Worm (Caenorhabditis elegans) whole organism, late embryonic: ENCODE results near the gene R08D7.7.
A peak's percentile ranks its signal among the peaks of the same experiment; 100 is the strongest.

ENCODE experiments used
- F13H6.1 ChIP-seq: sonication (generic microtip); optimal IDR thresholded peaks from 2 replicates; lab custom pipeline; 2016; ENCODE audit warnings: missing genetic modification characterization, missing compliant biosample characterization
- K02D7.2 ChIP-seq: sonication (generic microtip); optimal IDR thresholded peaks from 2 replicates; lab custom pipeline; 2017; ENCODE audit warnings: mild to moderate bottlenecking, missing genetic modification characterization, missing compliant biosample characterization
- T23F11.4 ChIP-seq: fragments of 200-800 bp; sonication (Bioruptor generic); optimal IDR thresholded peaks from 2 replicates; lab custom pipeline; 2018; ENCODE audit warnings: mild to moderate bottlenecking, missing genetic modification characterization, missing compliant biosample characterization
- Y22D7AL.16 ChIP-seq: sonication (generic microtip); optimal IDR thresholded peaks from 2 replicates; lab custom pipeline; 2016; ENCODE audit warnings: missing genetic modification characterization, missing compliant biosample characterization
- ama-1 ChIP-seq: fragments of 150-350 bp; optimal IDR thresholded peaks from 2 replicates; lab custom pipeline; 2014
- ceh-18 ChIP-seq: sonication (generic microtip); optimal IDR thresholded peaks from 2 replicates; lab custom pipeline; 2016; ENCODE audit warnings: missing genetic modification characterization, missing compliant biosample characterization
- ceh-19 ChIP-seq: fragments of 200-800 bp; sonication (Bioruptor generic); optimal IDR thresholded peaks from 2 replicates; lab custom pipeline; 2018; ENCODE audit warnings: mild to moderate bottlenecking, missing genetic modification characterization, missing compliant biosample characterization
- ceh-24 ChIP-seq: sonication (generic microtip); optimal IDR thresholded peaks from 2 replicates; lab custom pipeline; 2016; ENCODE audit warnings: mild to moderate bottlenecking, missing genetic modification characterization, missing compliant biosample characterization
- ceh-30 ChIP-seq: fragments of 150-350 bp; optimal IDR thresholded peaks from 2 replicates; lab custom pipeline; 2014; ENCODE audit warnings: missing biosample characterization, missing genetic modification characterization
- ceh-31 ChIP-seq: sonication (generic microtip); optimal IDR thresholded peaks from 2 replicates; lab custom pipeline; 2016; ENCODE audit warnings: missing genetic modification characterization, missing compliant biosample characterization
- ceh-34 ChIP-seq: sonication (generic microtip); optimal IDR thresholded peaks from 2 replicates; lab custom pipeline; 2016; ENCODE audit warnings: mild to moderate bottlenecking, missing genetic modification characterization, missing compliant biosample characterization
- ceh-45 ChIP-seq: fragments of 200-800 bp; sonication (Bioruptor generic); IDR thresholded peaks from 2 replicates; pipeline ENCODE4 v1.3.6; 2022; ENCODE audit warnings: missing genetic modification reagents, missing genetic modification characterization, missing compliant biosample characterization
- ceh-48 ChIP-seq: sonication (generic microtip); optimal IDR thresholded peaks from 2 replicates; lab custom pipeline; 2016; ENCODE audit warnings: missing genetic modification characterization, inconsistent platforms, missing compliant biosample characterization
- ceh-9 ChIP-seq: sonication (generic microtip); optimal IDR thresholded peaks from 2 replicates; lab custom pipeline; 2016; ENCODE audit warnings: mild to moderate bottlenecking, missing genetic modification characterization, inconsistent platforms, missing compliant biosample characterization
- che-1 ChIP-seq: sonication (generic microtip); optimal IDR thresholded peaks from 2 replicates; lab custom pipeline; 2016; ENCODE audit warnings: mild to moderate bottlenecking, missing genetic modification characterization, missing compliant biosample characterization
- dmd-4 ChIP-seq: sonication (generic microtip); optimal IDR thresholded peaks from 2 replicates; lab custom pipeline; 2016; ENCODE audit warnings: borderline replicate concordance, missing genetic modification characterization, missing compliant biosample characterization
- elt-2 ChIP-seq: sonication (generic microtip); optimal IDR thresholded peaks from 2 replicates; lab custom pipeline; 2016; ENCODE audit warnings: missing genetic modification reagents, missing genetic modification characterization, missing compliant biosample characterization
- elt-4 ChIP-seq: sonication (generic microtip); optimal IDR thresholded peaks from 2 replicates; lab custom pipeline; 2016; ENCODE audit warnings: missing genetic modification characterization, missing compliant biosample characterization
- fkh-10 ChIP-seq: fragments of 150-350 bp; optimal IDR thresholded peaks from 2 replicates; lab custom pipeline; 2014; ENCODE audit warnings: missing biosample characterization, missing genetic modification reagents, missing genetic modification characterization
- gmeb-2 ChIP-seq: sonication (generic microtip); optimal IDR thresholded peaks from 2 replicates; lab custom pipeline; 2016; ENCODE audit warnings: missing genetic modification characterization, inconsistent platforms, missing compliant biosample characterization
- hlh-15 ChIP-seq: sonication (generic microtip); optimal IDR thresholded peaks from 2 replicates; lab custom pipeline; 2016; ENCODE audit warnings: missing genetic modification characterization, missing compliant biosample characterization
- hlh-30 ChIP-seq: sonication (generic microtip); optimal IDR thresholded peaks from 2 replicates; lab custom pipeline; 2017; ENCODE audit warnings: antibody characterized with exemption, missing genetic modification characterization, missing compliant biosample characterization; ENCODE audit not compliant: insufficient read depth
- hlh-6 ChIP-seq: sonication (generic microtip); optimal IDR thresholded peaks from 2 replicates; lab custom pipeline; 2016; ENCODE audit warnings: missing genotype, missing genetic modification characterization, missing compliant biosample characterization
- lim-6 ChIP-seq: sonication (generic microtip); optimal IDR thresholded peaks from 2 replicates; lab custom pipeline; 2016; ENCODE audit warnings: missing genetic modification characterization, missing compliant biosample characterization
- madf-2 ChIP-seq: sonication (generic microtip); optimal IDR thresholded peaks from 2 replicates; lab custom pipeline; 2017; ENCODE audit warnings: missing genetic modification characterization, missing compliant biosample characterization
- mec-3 ChIP-seq: sonication (generic microtip); optimal IDR thresholded peaks from 2 replicates; lab custom pipeline; 2016; ENCODE audit warnings: borderline replicate concordance, missing genetic modification characterization, missing compliant biosample characterization
- nfya-1 ChIP-seq: sonication (generic microtip); optimal IDR thresholded peaks from 2 replicates; lab custom pipeline; 2017; ENCODE audit warnings: missing genetic modification characterization, mild to moderate bottlenecking, missing compliant biosample characterization, antibody characterized with exemption, moderate library complexity
- pag-3 ChIP-seq: sonication (generic microtip); optimal IDR thresholded peaks from 2 replicates; lab custom pipeline; 2016; ENCODE audit warnings: missing compliant biosample characterization, missing genetic modification characterization, borderline replicate concordance
- pha-2 ChIP-seq: sonication (generic microtip); optimal IDR thresholded peaks from 2 replicates; lab custom pipeline; 2017; ENCODE audit warnings: mild to moderate bottlenecking, missing genetic modification characterization, missing compliant biosample characterization
- pha-4 ChIP-seq: fragments of 150-350 bp; optimal IDR thresholded peaks from 2 replicates; lab custom pipeline; 2018; ENCODE audit warnings: missing biosample characterization, missing genetic modification reagents, missing genetic modification characterization
- pqm-1 ChIP-seq: sonication (generic microtip); optimal IDR thresholded peaks from 2 replicates; lab custom pipeline; 2016; ENCODE audit warnings: missing genetic modification characterization, missing compliant biosample characterization
- rnt-1 ChIP-seq: sonication (generic microtip); optimal IDR thresholded peaks from 2 replicates; lab custom pipeline; 2016; ENCODE audit warnings: missing genetic modification characterization, missing compliant biosample characterization
- sdc-2 ChIP-seq: sonication (generic microtip); optimal IDR thresholded peaks from 2 replicates; lab custom pipeline; 2016; ENCODE audit warnings: missing genotype, missing genetic modification characterization, missing compliant biosample characterization
- ttx-3 ChIP-seq: sonication (generic microtip); optimal IDR thresholded peaks from 2 replicates; lab custom pipeline; 2016; ENCODE audit warnings: missing genetic modification reagents, missing genetic modification characterization, missing compliant biosample characterization
- unc-55 ChIP-seq: sonication (generic microtip); optimal IDR thresholded peaks from 2 replicates; lab custom pipeline; 2017; ENCODE audit warnings: missing biosample characterization, missing genetic modification reagents, missing genetic modification characterization
- ztf-16 ChIP-seq: sonication (generic microtip); optimal IDR thresholded peaks from 2 replicates; lab custom pipeline; 2017; ENCODE audit warnings: missing genetic modification characterization, missing compliant biosample characterization

R08D7.7 gene

DNA sequence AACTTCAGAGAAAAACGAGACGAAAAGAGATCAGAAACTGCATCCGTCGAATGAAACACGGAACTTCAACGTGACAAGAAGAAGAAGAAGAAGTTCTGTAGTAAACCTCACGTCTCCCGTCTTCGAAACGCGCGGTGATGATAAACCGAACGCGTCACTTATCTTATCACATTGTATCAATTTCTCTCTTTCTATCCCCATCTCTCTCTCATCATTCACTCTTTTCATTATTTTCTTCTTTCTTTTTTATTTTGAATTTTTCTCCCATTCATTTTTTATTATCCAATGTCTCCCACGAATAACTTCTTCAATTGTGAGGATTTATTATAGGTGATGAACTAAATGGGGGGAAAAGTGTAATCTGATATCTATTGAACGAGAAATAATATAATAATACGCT is 3.0 kb upstream of the R08D7.7 start:
- TF ChIP-seq elt-2 (tag; lab: Kevin White, UChicago): peak; percentile 32
- TF ChIP-seq T23F11.4 (GFP tag; lab: Kevin White, UChicago): no peak
- no peak for TF ChIP-seq ceh-48 (tag; lab: Kevin White, UChicago)
- peak; percentile 25 for TF ChIP-seq ceh-34 (tag; lab: Kevin White, UChicago)
- TF ChIP-seq gmeb-2: no peak

DNA sequence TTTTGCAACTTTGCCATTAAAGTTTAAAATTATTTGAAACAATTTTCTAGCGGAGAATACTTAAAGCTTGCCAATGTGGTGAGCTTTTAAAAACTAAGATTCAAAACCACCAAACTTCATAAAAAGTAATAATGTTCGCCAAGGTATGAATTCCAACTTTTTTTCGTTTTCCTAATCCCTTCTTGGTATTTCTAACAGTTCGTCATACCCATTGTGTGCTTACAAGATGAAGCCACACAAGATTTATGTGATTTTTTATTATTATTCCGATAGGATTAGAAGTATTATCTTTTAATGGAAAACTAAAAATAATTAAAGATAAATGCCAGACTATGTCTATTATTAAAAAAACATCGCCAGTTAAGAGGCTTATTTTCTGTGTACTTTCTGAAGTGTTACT is 1.8 kb upstream of the R08D7.7 start:
- TF ChIP-seq ceh-45 (GFP tag; lab: Robert Waterston, UW): no peak
- TF ChIP-seq ama-1 (lab: Kevin White, UChicago): no peak
- TF ChIP-seq che-1 (tag; lab: Kevin White, UChicago): no peak
- no peak for TF ChIP-seq ceh-30 (tag; lab: Kevin White, UChicago)
- TF ChIP-seq ztf-16 (tag; lab: Kevin White, UChicago): no peak
- no peak for TF ChIP-seq K02D7.2
- TF ChIP-seq, all 69 proteins: peak for 0

DNA sequence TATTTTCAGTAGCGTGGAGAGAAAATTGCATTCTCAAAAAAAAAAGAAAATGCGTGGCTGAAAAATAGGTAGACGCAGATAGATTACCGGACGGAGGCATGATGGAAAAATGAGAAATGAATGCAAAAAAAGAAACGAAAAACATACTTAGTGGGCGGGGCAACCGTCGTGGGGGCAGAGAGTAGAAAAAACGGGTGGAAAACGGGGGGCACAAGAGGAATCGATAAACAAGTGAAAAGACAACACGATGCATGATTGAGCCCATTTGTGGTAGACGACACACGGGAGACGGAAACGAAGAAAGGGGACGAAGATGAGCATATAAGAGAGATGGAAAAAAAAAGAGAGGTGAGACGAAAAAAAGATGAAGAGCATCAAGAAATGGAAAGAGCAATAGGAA is 1.3 kb upstream of the R08D7.7 start:
- no peak for TF ChIP-seq lim-6 (tag; lab: Kevin White, UChicago)
- no peak for TF ChIP-seq fkh-10 (GFP tag; lab: Kevin White, UChicago)
- TF ChIP-seq ceh-19 (GFP tag; lab: Kevin White, UChicago): no peak
- no peak for TF ChIP-seq ttx-3 (tag; lab: Kevin White, UChicago)
- TF ChIP-seq sdc-2 (tag; lab: Kevin White, UChicago): no peak
- TF ChIP-seq madf-2: no peak
- TF ChIP-seq F13H6.1 (tag; lab: Kevin White, UChicago): no peak
- no peak for TF ChIP-seq ztf-16 (tag; lab: Kevin White, UChicago)
- TF ChIP-seq rnt-1 (tag; lab: Kevin White, UChicago): no peak
- TF ChIP-seq ceh-24 (tag; lab: Kevin White, UChicago): no peak
- TF ChIP-seq pqm-1: no peak

- no peak for TF ChIP-seq hlh-6
- TF ChIP-seq ceh-31 (tag; lab: Kevin White, UChicago): no peak
- TF ChIP-seq sdc-2 (tag; lab: Kevin White, UChicago): no peak
- no peak for TF ChIP-seq nfya-1 (tag; lab: Kevin White, UChicago)
- TF ChIP-seq dmd-4 (tag; lab: Kevin White, UChicago): no peak
- TF ChIP-seq ceh-19 (GFP tag; lab: Kevin White, UChicago): no peak
- TF ChIP-seq elt-4 (tag; lab: Kevin White, UChicago): no peak
- TF ChIP-seq unc-55 (GFP tag; lab: Kevin White, UChicago): no peak
- TF ChIP-seq pha-2 (tag; lab: Kevin White, UChicago): no peak
- no peak for TF ChIP-seq Y22D7AL.16
- no peak for TF ChIP-seq pag-3 (tag; lab: Kevin White, UChicago)
- TF ChIP-seq, all 69 proteins: peak for 0
Measured at ce11 chrIII:8996686-8997085, 6.8 kb downstream of the R08D7.7 start, which contains the start of gene skat-1. TSS of gene skat-1 (minus strand) at chrIII:8996786.

ce11 chrIII:8997821-8998220 is 8.0 kb downstream of the R08D7.7 start:
- no peak for TF ChIP-seq pha-4 (tag; lab: Kevin White, UChicago)
- peak; percentile 88 for TF ChIP-seq elt-2 (tag; lab: Kevin White, UChicago)

- TF ChIP-seq ceh-18 (tag; lab: Kevin White, UChicago): no peak
- TF ChIP-seq hlh-15: no peak
- TF ChIP-seq unc-55 (GFP tag; lab: Kevin White, UChicago): no peak
- no peak for TF ChIP-seq ztf-16 (tag; lab: Kevin White, UChicago)
- no peak for TF ChIP-seq hlh-30
- TF ChIP-seq mec-3: no peak
- no peak for TF ChIP-seq ceh-9 (tag; lab: Kevin White, UChicago)
Measured at ce11 chrIII:8998884-8999283, 9.0 kb downstream of the R08D7.7 start.
